Fruit fly (Drosophila melanogaster): ENCODE results near the gene CG17298.

Gene CG17298

DNA sequence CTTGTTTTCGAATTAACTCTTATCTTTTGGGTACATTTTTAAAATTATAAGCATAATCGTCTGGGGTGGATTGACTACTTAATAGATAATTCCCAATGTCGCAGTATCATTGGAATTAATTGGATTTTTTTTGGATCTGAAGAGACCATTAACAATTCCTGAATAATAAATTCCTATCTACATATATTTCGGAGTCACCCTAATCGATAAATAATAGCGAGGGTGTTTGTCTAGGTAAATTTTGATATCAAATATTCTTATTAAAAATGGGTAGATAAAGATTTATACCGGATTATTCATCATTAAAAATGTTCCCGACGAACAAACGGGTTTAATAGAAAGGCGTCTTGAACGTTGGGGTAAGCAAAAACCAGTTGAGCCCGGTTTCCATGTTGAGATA, 8.1 kb upstream of the CG17298 start:
- TF ChIP-seq CG8478 (optimal IDR thresholded peaks at IDR 0.05) (no peak), CTCF (optimal IDR thresholded peaks at IDR 0.05) (no peak)

DNA sequence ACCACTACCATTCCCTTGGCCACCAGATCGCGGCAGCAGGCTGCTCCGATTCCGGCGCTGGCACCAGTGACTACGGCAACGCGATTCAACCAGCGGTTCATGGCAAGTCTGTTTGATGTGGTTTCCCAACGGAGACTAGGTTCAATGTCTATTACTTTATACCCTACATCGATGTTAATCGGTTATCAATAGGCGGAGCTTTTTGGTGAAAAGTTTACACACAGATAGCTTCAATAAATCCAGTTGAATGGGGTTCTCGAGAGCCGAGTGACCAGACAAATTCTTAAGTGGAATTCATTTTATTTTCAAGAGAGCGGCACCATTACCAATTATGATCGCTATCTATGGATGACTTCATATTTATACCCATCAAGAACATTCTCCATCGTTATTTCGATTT, 6.9 kb upstream of the CG17298 start, which contains the start of gene CG3301:
Gene CG3301, minus strand, starts transcription at position 139 of the 400 bp plus-strand sequence.
- TF ChIP-seq CG8478 (optimal IDR thresholded peaks at IDR 0.05), result no peak
- no peak for TF ChIP-seq CTCF (optimal IDR thresholded peaks at IDR 0.05)

DNA sequence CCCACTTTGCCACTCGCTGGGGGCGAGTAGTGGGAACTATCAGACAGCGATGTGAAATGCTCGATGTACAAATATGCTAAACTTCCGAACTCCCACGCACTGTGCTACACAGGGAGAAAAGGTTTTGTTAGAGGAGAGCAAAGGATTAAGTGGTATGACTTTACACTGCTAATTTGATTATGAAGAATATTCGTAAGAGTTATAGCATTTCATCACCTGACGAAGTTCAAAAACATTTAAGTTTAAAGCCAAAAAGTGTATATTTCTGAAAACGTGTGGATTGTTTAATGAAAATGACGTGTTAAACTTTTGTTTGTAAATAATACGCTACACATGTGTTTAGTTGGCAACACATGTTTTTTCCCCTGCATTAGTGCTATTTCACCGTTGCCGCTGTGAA, 5.5 kb downstream of the CG17298 start:
- no peak for TF ChIP-seq CG8478 (optimal IDR thresholded peaks at IDR 0.05)
- no peak for TF ChIP-seq CTCF (optimal IDR thresholded peaks at IDR 0.05)

DNA sequence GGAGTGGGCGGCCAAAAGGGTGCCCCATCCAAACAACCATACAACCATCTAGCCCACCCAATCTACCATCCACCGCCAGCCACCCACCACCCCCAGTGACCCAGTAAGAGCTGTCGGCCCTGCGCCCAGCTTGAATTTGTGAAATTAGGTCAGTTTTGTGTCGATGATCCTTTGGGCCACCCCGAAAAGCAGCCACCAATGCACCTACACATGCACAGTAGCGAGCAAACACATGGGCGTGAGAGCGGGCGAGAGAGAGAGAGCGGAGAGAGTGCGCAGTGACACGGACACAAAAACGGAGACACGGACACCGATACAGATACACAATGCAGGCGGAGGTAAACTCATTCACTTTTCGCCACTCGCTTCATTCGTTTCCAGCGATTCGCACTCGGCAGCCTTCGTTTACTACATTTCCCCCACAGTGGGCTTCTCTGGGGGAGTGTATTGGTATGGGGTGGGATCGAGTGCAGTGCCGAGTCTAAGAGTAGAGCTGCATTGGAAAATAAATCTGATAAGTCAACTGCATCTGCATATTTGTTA, 6.1 kb downstream of the CG17298 start:
- no peak for TF ChIP-seq CTCF (optimal IDR thresholded peaks at IDR 0.05)

DNA sequence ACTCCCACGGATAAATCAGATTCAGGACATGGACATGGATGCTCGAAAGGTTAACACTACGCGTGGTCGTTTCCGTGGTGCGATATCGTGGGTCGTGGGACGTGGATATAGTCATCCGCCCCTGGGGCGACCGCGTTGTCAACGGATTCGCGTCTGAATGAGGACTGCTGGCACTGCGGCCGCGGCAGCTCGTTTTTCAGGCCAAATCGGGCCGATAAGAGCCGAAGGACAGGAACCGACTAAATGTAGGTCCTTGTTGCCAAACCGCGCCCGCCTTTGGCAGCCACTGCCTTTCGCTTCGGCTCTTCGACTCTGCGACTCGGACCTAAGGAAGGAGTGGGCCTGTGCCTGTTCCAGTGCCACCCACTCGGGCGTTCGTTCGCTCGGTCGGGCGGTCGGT, 10.8 kb downstream of the CG17298 start, which contains the start of gene SIFaR:
Gene SIFaR, minus strand, starts transcription at position 166 of the 400 bp plus-strand sequence.
- TF ChIP-seq CG8478 (optimal IDR thresholded peaks at IDR 0.05) (no peak), CTCF (optimal IDR thresholded peaks at IDR 0.05) (no peak)

DNA sequence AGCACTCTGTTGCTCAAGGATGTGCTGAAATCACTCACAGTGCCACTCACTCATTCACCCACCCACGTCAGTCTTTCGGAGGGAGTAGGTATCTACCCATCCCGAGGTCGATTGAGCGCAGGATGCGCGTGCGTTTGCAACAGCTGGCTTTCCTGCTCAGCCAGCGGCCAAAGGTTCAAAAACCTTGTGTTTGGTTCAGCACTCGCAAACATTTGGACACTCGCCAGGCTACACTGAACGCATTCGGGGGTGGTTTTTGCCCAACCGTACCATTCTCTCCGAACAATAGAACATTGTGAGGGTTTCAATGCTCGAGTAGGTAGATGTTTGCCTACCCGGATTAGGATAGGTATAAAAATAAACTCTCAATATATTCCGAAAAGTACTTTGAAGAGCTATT, 12.0 kb downstream of the CG17298 start:
- TF ChIP-seq CG8478 (optimal IDR thresholded peaks at IDR 0.05) (no peak), CTCF (optimal IDR thresholded peaks at IDR 0.05) (no peak)

DNA sequence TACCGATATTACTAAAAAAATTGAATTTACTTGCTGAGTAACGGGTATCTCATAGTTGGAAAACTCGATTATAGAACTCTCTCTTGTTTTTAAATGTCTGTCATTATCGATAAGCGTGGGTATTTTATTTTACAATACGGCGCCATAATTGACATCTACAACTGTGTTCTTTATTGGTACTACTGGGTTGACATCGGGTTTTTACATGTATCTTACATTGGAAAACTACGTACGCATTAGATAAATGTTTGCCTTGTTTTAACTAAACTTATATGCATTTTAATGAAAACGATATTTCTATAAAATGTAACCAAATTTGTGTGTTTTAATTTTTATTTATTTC, 12.7 kb downstream of the CG17298 start:
- TF ChIP-seq CTCF (optimal IDR thresholded peaks at IDR 0.05) (peak; percentile 88 to 91), CG8478 (optimal IDR thresholded peaks at IDR 0.05) (no peak)

DNA sequence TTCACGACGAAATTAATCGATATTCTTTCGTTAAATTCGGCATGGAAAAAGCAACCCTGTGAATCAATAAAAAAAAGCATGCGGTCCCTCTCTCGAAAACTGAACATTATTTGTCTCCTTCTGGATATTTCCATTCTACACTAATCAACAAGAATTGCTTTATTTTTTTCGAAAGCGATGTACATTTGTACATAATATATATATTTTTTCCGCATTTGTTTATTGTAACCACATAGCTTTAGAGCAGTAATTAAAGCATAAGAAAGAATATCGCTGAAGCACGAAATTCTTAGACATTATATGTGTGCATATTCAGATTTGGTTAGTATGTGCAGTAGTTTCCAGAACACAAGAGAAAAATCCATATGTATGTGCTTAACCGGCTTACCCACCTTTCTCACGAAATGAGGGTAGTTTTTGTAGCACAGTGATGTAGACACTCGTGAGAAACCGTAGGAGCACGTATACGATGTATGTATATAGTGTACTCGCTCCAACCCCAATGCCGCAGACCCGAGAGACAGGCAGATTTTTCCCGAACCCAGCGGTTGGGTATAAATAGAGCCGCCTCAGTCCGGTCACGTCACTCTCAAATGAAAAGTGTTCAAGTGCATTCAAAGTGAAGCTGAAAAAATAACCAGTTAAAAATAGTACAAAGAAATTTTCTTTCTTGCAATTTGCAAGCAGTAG, 13.2 kb downstream of the CG17298 start:
- no peak for TF ChIP-seq CG8478 (optimal IDR thresholded peaks at IDR 0.05)
- no peak for TF ChIP-seq CTCF (optimal IDR thresholded peaks at IDR 0.05)

DNA sequence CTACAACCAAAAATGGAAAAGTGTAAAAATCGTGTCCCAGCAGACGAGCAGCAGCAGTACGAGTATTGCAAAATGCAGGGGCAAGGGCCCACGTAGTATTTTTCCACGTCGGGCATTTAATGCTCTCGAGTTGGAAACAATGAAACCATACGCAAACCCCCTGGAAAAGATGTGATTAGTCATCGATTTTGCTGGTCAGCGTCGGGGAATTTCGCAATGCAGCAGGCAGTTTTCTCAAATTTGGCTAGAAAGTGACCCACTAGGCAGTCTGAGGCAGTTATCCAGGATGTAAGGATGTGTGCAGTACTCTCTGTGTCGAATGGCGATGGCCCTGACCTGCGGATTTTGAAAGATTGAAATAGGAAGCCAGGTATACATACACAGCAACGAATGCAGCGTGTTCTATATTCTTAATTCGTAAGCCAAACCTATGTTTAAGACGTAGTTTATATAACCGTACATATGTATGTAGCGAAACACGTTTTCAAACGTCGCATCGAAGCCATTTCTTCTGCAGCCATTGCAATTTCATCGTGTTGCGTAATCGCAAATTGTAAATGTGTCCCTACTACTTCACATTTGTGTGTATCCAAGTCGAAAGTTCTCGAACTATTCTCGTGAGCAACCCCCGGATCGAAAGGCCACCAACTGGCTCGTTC, 13.9 kb downstream of the CG17298 start:
- no peak for TF ChIP-seq CTCF (optimal IDR thresholded peaks at IDR 0.05)
- TF ChIP-seq CG8478 (optimal IDR thresholded peaks at IDR 0.05), result no peak

DNA sequence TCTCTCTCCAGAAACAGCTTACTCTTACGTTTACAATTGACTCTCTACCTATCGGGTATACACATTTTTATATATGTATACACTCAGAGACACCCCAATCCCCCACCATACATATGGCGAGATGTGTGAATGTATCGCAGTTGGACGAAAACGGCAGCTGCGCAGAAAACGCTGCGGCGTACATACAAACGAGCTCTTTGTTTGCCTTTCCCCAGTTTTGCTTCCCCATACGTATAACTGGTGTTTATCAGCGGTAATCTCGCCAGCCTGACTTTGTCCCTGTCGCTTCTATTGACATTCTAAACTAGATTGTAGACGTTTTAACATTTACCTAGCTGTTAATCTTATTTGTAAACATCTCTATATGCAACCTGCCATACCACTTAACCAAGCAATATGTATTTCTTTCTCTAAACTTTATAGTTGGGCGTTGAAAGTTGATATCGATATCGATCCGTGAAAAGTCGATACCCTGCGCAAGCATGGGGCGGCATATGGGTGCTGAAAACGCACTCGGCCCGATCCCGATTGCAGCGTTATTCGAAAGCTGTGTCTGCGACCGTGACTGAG, 14.5 kb downstream of the CG17298 start:
- no peak for TF ChIP-seq CTCF (optimal IDR thresholded peaks at IDR 0.05)
- no peak for TF ChIP-seq CG8478 (optimal IDR thresholded peaks at IDR 0.05)

DNA sequence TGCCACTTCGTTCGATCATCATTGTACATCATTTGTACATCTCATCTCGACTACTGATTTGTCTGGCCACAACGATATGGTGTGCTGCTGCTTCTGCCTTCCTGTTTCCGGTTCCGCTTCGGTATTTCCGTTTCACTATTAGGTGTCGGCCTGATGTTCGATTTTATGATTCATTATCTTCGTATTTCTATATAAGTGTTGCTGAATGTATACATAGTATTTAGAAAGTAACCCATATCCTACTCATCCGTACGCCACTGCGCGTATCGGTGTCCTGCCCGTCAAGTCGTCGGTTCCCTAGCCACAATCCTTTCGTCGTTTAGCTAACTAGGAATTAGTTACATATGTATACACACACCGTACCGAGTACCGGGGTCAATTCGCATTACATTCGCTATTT, 36.1 kb downstream of the CG17298 start:
- no peak for TF ChIP-seq CTCF (optimal IDR thresholded peaks at IDR 0.05)
- TF ChIP-seq CG8478 (optimal IDR thresholded peaks at IDR 0.05), result no peak

DNA sequence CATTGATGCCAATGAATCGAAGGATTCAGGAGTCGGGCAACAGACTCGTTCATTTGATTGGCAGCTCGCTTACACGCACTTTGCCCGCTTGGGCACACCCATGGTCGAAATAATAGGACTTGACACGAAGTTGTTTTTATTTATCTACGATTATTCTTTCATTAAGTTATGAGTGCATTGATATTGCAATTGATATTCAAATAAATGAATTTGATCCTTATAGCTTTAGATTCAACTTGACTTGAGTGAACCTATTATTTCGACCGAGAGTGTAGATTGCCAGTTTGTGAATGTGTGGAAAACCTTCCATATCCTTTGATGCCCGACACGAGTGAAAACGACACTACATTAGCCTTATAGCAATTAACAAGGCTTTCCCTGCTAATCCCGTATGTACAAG, 47.5 kb downstream of the CG17298 start:
- TF ChIP-seq CTCF (optimal IDR thresholded peaks at IDR 0.05), result no peak
- no peak for TF ChIP-seq CG8478 (optimal IDR thresholded peaks at IDR 0.05)

DNA sequence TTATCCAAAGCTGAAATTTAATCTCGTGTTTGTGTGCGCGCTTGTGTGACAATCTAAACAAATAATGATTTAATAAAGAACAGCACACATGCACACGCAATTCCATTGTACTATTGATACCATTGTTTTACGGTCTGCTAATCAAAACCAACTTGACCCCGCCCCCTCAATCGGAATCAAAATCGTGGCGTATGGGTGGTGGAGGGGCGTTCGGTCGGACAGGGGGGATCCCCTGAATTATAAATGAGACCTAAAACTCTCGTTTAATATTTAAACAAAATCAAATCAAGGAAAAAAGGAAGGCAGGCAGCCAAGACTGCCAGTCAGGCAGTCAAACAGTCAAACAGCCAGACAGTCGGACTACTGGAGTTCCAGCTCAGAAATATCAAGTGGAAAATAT, 48.2 kb downstream of the CG17298 start:
- no peak for TF ChIP-seq CG8478 (optimal IDR thresholded peaks at IDR 0.05)
- no peak for TF ChIP-seq CTCF (optimal IDR thresholded peaks at IDR 0.05)
